Worm (Caenorhabditis elegans) whole organism, L4 larva: ENCODE measurements around the gene col-75.

Experiments
- ceh-62 ChIP-seq: sonication (generic microtip); optimal IDR thresholded peaks from 2 replicates; lab custom pipeline; 2017; ENCODE audit warnings: missing biosample characterization, missing genetic modification characterization
- nhr-10 ChIP-seq: fragments of 150-350 bp; optimal IDR thresholded peaks from 2 replicates; lab custom pipeline; 2014; ENCODE audit warnings: missing biosample characterization, missing genetic modification characterization
- unc-39 ChIP-seq: sonication (generic microtip); optimal IDR thresholded peaks from 2 replicates; lab custom pipeline; 2017; ENCODE audit warnings: missing biosample characterization, missing genetic modification characterization

ce11 chrII:6475180-6475737, 49.2 kb downstream of the col-75 start, which contains the start of gene T28D9.16:
- TF ChIP-seq unc-39 (tag; lab: Kevin White, UChicago) (no peak), ceh-62 (tag; lab: Kevin White, UChicago) (no peak), nhr-10 (no peak)
